Worm (Caenorhabditis elegans): ENCODE data around the gene K04H4.5.

DNA sequence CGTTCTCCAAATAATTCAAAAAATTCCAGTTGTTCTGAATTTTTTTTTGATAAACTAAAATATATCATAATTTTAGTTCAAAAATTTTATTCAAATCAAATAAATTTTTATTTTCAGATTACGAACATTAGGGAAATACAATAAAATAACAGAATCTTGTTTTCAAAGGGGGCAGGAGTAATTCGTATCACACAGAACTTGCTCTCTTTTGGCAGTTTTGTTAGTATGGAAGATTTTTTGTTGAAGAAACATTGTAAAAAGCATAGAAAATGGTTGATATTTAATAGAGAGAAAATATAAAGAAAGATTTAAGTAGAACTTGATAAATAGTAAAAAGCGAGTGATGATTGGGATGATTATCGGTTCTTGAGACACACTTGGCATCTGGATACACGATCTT lies 22.4 kb upstream of the K04H4.5 start:
- TF ChIP-seq rnt-1 (tag; optimal IDR thresholded peaks at IDR 0.05) (no peak), ztf-16 (tag; optimal IDR thresholded peaks at IDR 0.05) (no peak), pha-4 (tag; optimal IDR thresholded peaks at IDR 0.05) (no peak), unc-86 (tag; optimal IDR thresholded peaks at IDR 0.05) (no peak), unc-55 (GFP tag; optimal IDR thresholded peaks at IDR 0.05) (no peak)
